Worm (Caenorhabditis elegans) whole organism, L2 larva: ENCODE measurements around the gene cyp-33A1.

ENCODE experiments used
- aly-2 ChIP-seq: fragments of 150-350 bp; optimal IDR thresholded peaks from 2 replicates; lab custom pipeline; 2014; ENCODE audit warnings: missing biosample characterization, missing genetic modification characterization
- fos-1 ChIP-seq: fragments of 150-350 bp; optimal IDR thresholded peaks from 2 replicates; lab custom pipeline; 2014; ENCODE audit warnings: missing biosample characterization, missing genetic modification characterization
- lsy-2 ChIP-seq, 2 experiments: fragments of 150-350 bp in 1 of 2; sonication (generic microtip) in 1 of 2; optimal IDR thresholded peaks; 2 replicates each; lab custom pipeline; 2014 to 2017; ENCODE audit warnings: missing biosample characterization in 2 of 2, missing genetic modification characterization in 2 of 2
- mdl-1 ChIP-seq, 2 experiments: fragments of 150-350 bp in 1 of 2; sonication (generic microtip) in 1 of 2; optimal IDR thresholded peaks; 2 replicates each; lab custom pipeline; 2017; ENCODE audit warnings: missing biosample characterization in 2 of 2, missing genetic modification characterization in 2 of 2
- nhr-237 ChIP-seq: fragments of 150-350 bp; optimal IDR thresholded peaks from 2 replicates; lab custom pipeline; 2014; ENCODE audit warnings: missing biosample characterization, missing genetic modification characterization
- sma-3 ChIP-seq: sonication (generic microtip); optimal IDR thresholded peaks from 2 replicates; lab custom pipeline; 2016; ENCODE audit warnings: missing genetic modification reagents, missing genetic modification characterization, missing compliant biosample characterization
- unc-62 ChIP-seq: fragments of 150-350 bp; optimal IDR thresholded peaks from 2 replicates; lab custom pipeline; 2014; ENCODE audit warnings: missing biosample characterization, missing genetic modification reagents, missing genetic modification characterization
- ztf-4 ChIP-seq: fragments of 150-350 bp; optimal IDR thresholded peaks from 2 replicates; lab custom pipeline; 2014; ENCODE audit warnings: missing biosample characterization, missing genetic modification characterization

DNA sequence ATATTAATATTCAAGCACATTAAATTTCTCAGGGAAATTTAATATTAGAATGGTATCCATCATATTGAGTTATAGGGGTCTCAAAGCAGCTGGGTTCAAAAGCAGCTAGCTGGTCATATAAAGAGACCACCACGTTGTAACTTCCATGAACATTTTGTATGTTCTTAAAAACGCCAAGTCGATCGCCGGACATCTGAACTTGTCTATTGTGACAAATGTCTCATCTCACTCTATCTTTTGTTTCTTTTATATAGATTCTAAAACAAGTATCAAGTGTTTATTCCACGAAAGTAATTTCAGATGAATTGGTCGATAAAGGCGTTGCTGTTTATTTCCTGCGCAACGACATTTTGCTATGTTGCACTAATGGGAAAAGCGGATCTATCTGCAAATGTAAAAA, 15.6 kb upstream of the cyp-33A1 start, which contains the start of gene ZK105.3:
- TF ChIP-seq fos-1 (no peak), aly-2 (no peak), sma-3 (no peak), unc-62 (GFP tag; lab: Kevin White, UChicago) (no peak), mdl-1 (tag; optimal IDR thresholded peaks at IDR 0.05; lab: Kevin White, UChicago) (no peak), lsy-2 (tag; optimal IDR thresholded peaks at IDR 0.05; lab: Kevin White, UChicago) (no peak), ztf-4 (no peak), nhr-237 (no peak)
